Fruit fly (Drosophila melanogaster) whole organism, wandering third instar larva: Measurements from ENCODE around the gene CG14960.

Source experiments
- CG32264 ChIP-seq: fragments of 200-800 bp; sonication (Bioruptor generic); optimal IDR thresholded peaks from 2 replicates; lab custom pipeline; 2016; ENCODE audit warnings: missing biosample characterization, missing genetic modification characterization
- CG9705 ChIP-seq: fragments of 200-800 bp; sonication (Bioruptor generic); optimal IDR thresholded peaks from 2 replicates; lab custom pipeline; 2018; ENCODE audit warnings: missing biosample characterization, mild to moderate bottlenecking, missing genetic modification characterization
- Dif ChIP-seq: fragments of 200-275, 200-300 bp; sonication (Bioruptor generic); optimal IDR thresholded peaks from 2 replicates; lab custom pipeline; 2018; ENCODE audit warnings: missing biosample characterization, missing genetic modification characterization; ENCODE audit not compliant: partially characterized antibody
- GATAd ChIP-seq: sonication (Bioruptor generic); optimal IDR thresholded peaks from 2 replicates; lab custom pipeline; 2016; ENCODE audit warnings: missing biosample characterization, missing genetic modification characterization
- HLH106 ChIP-seq: fragments of 200-800 bp; optimal IDR thresholded peaks from 3 replicates; lab custom pipeline; 2019; ENCODE audit warnings: missing biosample characterization, mild to moderate bottlenecking, missing genetic modification characterization, moderate library complexity
- Hnf4 ChIP-seq: fragments of 200-800 bp; sonication (Bioruptor generic); optimal IDR thresholded peaks from 2 replicates; lab custom pipeline; 2016; ENCODE audit warnings: missing biosample characterization, mild to moderate bottlenecking, missing genetic modification characterization
- Hr78 ChIP-seq: fragments of >200 bp; optimal IDR thresholded peaks from 2 replicates; lab custom pipeline; 2017; ENCODE audit warnings: missing biosample characterization, missing genetic modification characterization
- Hr83 ChIP-seq: fragments of 200-300 bp; sonication (Bioruptor generic); optimal IDR thresholded peaks from 2 replicates; lab custom pipeline; 2016; ENCODE audit warnings: missing biosample characterization, mild to moderate bottlenecking, missing genetic modification characterization, moderate library complexity; ENCODE audit not compliant: poor library complexity, severe bottlenecking
- Jra ChIP-seq: sonication (Bioruptor generic); optimal IDR thresholded peaks from 2 replicates; lab custom pipeline; 2016; ENCODE audit warnings: missing biosample characterization, missing genetic modification characterization
- N ChIP-seq: fragments of >200 bp; optimal IDR thresholded peaks from 2 replicates; lab custom pipeline; 2018; ENCODE audit warnings: missing biosample characterization, missing external identifiers, missing genetic modification characterization
- Rel ChIP-seq, 2 experiments: fragments of 200-800 bp; sonication (Bioruptor generic) in 1 of 2; optimal IDR thresholded peaks; 2 replicates in 1 of 2; 3 replicates in 1 of 2; lab custom pipeline; 2016 to 2019; ENCODE audit warnings: mild to moderate bottlenecking in 2 of 2, missing biosample characterization in 2 of 2, missing genetic modification characterization in 2 of 2, moderate library complexity in 1 of 2
- Sp1 ChIP-seq: fragments of 200-800 bp; sonication (Bioruptor generic); optimal IDR thresholded peaks from 3 replicates; lab custom pipeline; 2019; ENCODE audit warnings: missing biosample characterization, mild to moderate bottlenecking, missing genetic modification characterization, moderate library complexity
- Vsx2 ChIP-seq: fragments of 200-300, 225-300 bp; sonication (Bioruptor generic); optimal IDR thresholded peaks from 2 replicates; lab custom pipeline; 2018; ENCODE audit warnings: missing biosample characterization, missing genetic modification characterization; ENCODE audit not compliant: partially characterized antibody
- br ChIP-seq: fragments of 200-800 bp; sonication (Bioruptor generic); optimal IDR thresholded peaks from 2 replicates; lab custom pipeline; 2016; ENCODE audit warnings: missing biosample characterization, missing genetic modification characterization
- brk ChIP-seq: fragments of 200-800 bp; sonication (Bioruptor generic); optimal IDR thresholded peaks from 2 replicates; lab custom pipeline; 2016; ENCODE audit warnings: missing biosample characterization, mild to moderate bottlenecking, missing genetic modification characterization
- dl ChIP-seq, 2 experiments: fragments of 175-275, 200-275 bp in 1 of 2; fragments of 200-275 bp in 1 of 2; sonication (Bioruptor generic); optimal IDR thresholded peaks; lab custom pipeline; 2018; ENCODE audit warnings: mild to moderate bottlenecking in 2 of 2, missing biosample characterization in 2 of 2, missing genetic modification characterization in 2 of 2, moderate library complexity in 2 of 2; ENCODE audit not compliant: partially characterized antibody in 2 of 2, insufficient read depth in 1 of 2
- dmrt93B ChIP-seq: fragments of 200-800 bp; sonication (Bioruptor generic); optimal IDR thresholded peaks from 2 replicates; lab custom pipeline; 2018; ENCODE audit warnings: missing biosample characterization, mild to moderate bottlenecking, missing genetic modification characterization
- dsf ChIP-seq: sonication (Bioruptor generic); optimal IDR thresholded peaks from 2 replicates; lab custom pipeline; 2016; ENCODE audit warnings: missing biosample characterization, missing genetic modification characterization, borderline replicate concordance
- ey ChIP-seq: fragments of 200-800 bp; sonication (Bioruptor generic); optimal IDR thresholded peaks from 2 replicates; lab custom pipeline; 2016; ENCODE audit warnings: missing biosample characterization, missing genetic modification characterization
- h ChIP-seq: fragments of 200-800 bp; sonication (Bioruptor generic); optimal IDR thresholded peaks from 3 replicates; lab custom pipeline; 2016; ENCODE audit warnings: missing biosample characterization, mild to moderate bottlenecking, missing genetic modification characterization
- jim ChIP-seq: fragments of 175-275, 200-325 bp; sonication (Bioruptor generic); optimal IDR thresholded peaks from 2 replicates; lab custom pipeline; 2016; ENCODE audit warnings: missing biosample characterization, mild to moderate bottlenecking, missing genetic modification characterization
- pan ChIP-seq: fragments of >200 bp; optimal IDR thresholded peaks from 2 replicates; lab custom pipeline; 2017
- psq ChIP-seq: fragments of 200-800 bp; sonication (Bioruptor generic); optimal IDR thresholded peaks from 3 replicates; lab custom pipeline; 2017; ENCODE audit warnings: missing biosample characterization, mild to moderate bottlenecking, missing genetic modification characterization, moderate library complexity
- rgr ChIP-seq: fragments of 200-800 bp; sonication (Bioruptor generic); optimal IDR thresholded peaks from 3 replicates; lab custom pipeline; 2016; ENCODE audit warnings: missing biosample characterization, mild to moderate bottlenecking, missing genetic modification characterization
- sage ChIP-seq: fragments of 200-800 bp; sonication (Bioruptor generic); optimal IDR thresholded peaks from 2 replicates; lab custom pipeline; 2016; ENCODE audit warnings: missing biosample characterization, mild to moderate bottlenecking, missing genetic modification characterization
- tai ChIP-seq: sonication (Bioruptor generic); optimal IDR thresholded peaks from 2 replicates; lab custom pipeline; 2016; ENCODE audit warnings: missing biosample characterization, missing genetic modification characterization
- usp ChIP-seq: fragments of >200 bp; optimal IDR thresholded peaks from 2 replicates; lab custom pipeline; 2017; ENCODE audit warnings: missing biosample characterization, missing genetic modification characterization
- woc ChIP-seq: sonication (Bioruptor generic); optimal IDR thresholded peaks from 2 replicates; lab custom pipeline; 2016; ENCODE audit warnings: missing biosample characterization, mild to moderate bottlenecking, missing genetic modification characterization

Gene CG14960

DNA sequence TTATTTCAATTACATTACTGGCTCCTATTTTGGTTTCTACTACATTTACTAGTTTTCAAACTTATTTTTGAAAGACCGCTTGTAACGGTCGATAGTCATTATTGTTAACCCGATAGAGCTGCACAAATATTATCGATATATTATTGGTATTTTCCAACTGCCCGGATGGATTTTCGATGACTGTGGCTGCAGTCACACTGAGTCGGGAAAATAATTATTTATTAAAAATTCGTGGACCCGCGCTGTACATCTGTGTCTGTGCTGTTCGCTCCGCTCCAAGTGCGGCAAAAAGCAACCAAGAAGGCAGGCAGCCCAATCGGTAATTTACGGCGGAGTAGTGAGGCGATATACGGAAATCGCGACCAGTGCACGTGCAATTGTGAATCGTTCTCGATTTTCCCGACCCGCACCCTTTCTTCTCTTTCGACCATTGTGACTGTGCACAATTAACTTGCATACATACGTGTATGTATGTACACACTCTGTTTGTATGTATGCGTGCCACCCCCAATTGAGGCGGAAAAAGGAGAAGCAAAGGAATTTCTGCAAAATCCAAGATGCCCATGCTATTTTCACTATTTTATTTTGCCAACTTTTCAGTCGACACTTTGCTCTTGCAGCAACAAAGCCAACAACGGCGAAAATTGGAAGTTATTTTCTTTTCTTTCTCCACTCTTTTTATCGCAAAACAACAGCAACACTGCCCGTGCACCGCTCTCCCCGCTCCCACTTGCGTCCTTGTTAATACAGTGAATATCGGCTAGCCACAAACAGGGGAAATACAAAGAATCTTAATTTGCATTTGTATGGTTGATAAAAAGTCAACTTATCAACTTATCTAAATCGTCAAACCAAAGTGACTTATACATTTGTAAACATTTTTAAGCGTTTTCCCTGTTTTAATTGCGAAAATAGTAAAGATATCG, 33.0 kb downstream of the CG14960 start, which contains the start of gene ZnT63C:
Gene ZnT63C, plus strand, starts transcription at position 175 of the 926 bp plus-strand sequence.
- TF ChIP-seq HLH106 (tag; lab: Kevin White, UChicago) (peak; percentile 19), woc (GFP tag; lab: Kevin White, UChicago) (peak; percentile 23), CG32264 (no peak), jim (GFP tag; lab: Kevin White, UChicago) (peak; percentile 39), Vsx2 (peak; percentile 25), dl (GFP tag; optimal IDR thresholded peaks at IDR 0.05; lab: Kevin White, UChicago; ENCODE audit: insufficient read depth in 1 of 2, partially characterized antibody in 2 of 2) (no peak), br (GFP tag; lab: Kevin White, UChicago) (no peak), dsf (GFP tag; lab: Kevin White, UChicago) (no peak), N (GFP tag; lab: Kevin White, UChicago) (no peak), Hnf4 (GFP tag; lab: Kevin White, UChicago) (peak; percentile 9), h (GFP tag; lab: Kevin White, UChicago) (peak; percentile 39), Sp1 (GFP tag; lab: Kevin White, UChicago) (peak; percentile 21), sage (GFP tag; lab: Kevin White, UChicago) (peak; percentile 27), brk (GFP tag; lab: Kevin White, UChicago) (no peak), Rel (GFP tag; optimal IDR thresholded peaks at IDR 0.05; lab: Kevin White, UChicago) (no peak), Rel (tag; optimal IDR thresholded peaks at IDR 0.05; lab: Kevin White, UChicago) (peak; percentile 77), Dif (GFP tag; lab: Kevin White, UChicago) (peak; percentile 39), tai (GFP tag; lab: Kevin White, UChicago) (no peak), psq (no peak)

dm6 chr3L:3304740-3305139, 33.9 kb downstream of the CG14960 start:
- TF ChIP-seq Rel (GFP tag; optimal IDR thresholded peaks at IDR 0.05; lab: Kevin White, UChicago) (no peak), Rel (tag; optimal IDR thresholded peaks at IDR 0.05; lab: Kevin White, UChicago) (peak; percentile 66), brk (GFP tag; lab: Kevin White, UChicago) (no peak)

DNA sequence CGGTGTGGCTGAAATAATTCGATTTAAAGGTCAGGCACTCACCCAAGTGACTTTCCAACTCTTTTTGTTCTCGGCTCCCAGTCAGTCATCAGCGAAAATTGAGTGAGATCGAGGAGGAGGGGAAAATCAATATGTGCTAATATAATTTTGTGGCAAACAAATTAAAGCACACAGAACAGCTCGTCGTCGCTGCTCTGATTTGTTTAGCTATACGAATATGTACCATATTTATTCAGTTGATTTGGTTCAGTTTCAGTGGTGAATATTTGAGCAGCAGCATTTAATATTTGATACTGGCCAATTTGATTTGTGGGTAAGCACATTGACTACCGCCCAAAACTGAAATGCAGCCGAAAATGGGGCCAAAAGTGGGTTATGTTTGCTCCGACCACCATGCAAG, 34.6 kb downstream of the CG14960 start:
- TF ChIP-seq h (GFP tag; lab: Kevin White, UChicago) (no peak), rgr (GFP tag; lab: Kevin White, UChicago) (peak; percentile 27)

DNA sequence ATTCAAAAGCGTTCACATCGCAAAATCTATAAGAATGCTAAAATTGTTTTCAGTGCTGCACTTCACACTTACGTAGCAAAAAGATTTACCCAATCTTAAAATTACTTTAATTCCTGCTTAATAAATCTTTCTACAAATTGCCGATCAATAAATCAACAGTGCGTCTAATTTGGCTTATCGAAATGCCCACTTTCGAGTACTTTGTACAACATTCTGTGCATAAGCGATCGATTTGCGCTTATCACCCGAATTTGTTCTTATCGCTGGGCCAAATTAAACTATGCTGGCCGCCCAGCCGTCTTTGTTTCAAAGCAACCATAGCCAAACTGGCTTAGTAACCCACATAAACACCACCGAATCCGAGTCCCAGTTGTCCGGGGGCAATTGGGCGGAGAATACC, 35.7 kb downstream of the CG14960 start:
- TF ChIP-seq psq (no peak), ey (GFP tag; lab: Kevin White, UChicago) (no peak), dsf (GFP tag; lab: Kevin White, UChicago) (no peak), Hr83 (no peak), woc (GFP tag; lab: Kevin White, UChicago) (no peak), pan (lab: Kevin White, UChicago) (no peak), GATAd (GFP tag; lab: Kevin White, UChicago) (no peak), N (GFP tag; lab: Kevin White, UChicago) (no peak)

- TF ChIP-seq GATAd (GFP tag; lab: Kevin White, UChicago) = no peak
- no peak for TF ChIP-seq dsf (GFP tag; lab: Kevin White, UChicago)
- no peak for TF ChIP-seq Hr78 (GFP tag; lab: Kevin White, UChicago)
- TF ChIP-seq Jra (GFP tag; lab: Kevin White, UChicago) = no peak
- TF ChIP-seq Sp1 (GFP tag; lab: Kevin White, UChicago) = no peak
- no peak for TF ChIP-seq HLH106 (tag; lab: Kevin White, UChicago)
- no peak for TF ChIP-seq dl (GFP tag; optimal IDR thresholded peaks at IDR 0.05; lab: Kevin White, UChicago; ENCODE audit: insufficient read depth in 1 of 2, partially characterized antibody in 2 of 2)
- no peak for TF ChIP-seq tai (GFP tag; lab: Kevin White, UChicago)
- no peak for TF ChIP-seq CG9705
- TF ChIP-seq dmrt93B (GFP tag; lab: Kevin White, UChicago) = no peak
- TF ChIP-seq usp (GFP tag; lab: Kevin White, UChicago) = no peak
- no peak for TF ChIP-seq psq
Measured at dm6 chr3L:3307593-3307992, 36.8 kb downstream of the CG14960 start.
